Fruit fly (Drosophila melanogaster): Measurements from ENCODE around the gene Cyp12a4.

DNA sequence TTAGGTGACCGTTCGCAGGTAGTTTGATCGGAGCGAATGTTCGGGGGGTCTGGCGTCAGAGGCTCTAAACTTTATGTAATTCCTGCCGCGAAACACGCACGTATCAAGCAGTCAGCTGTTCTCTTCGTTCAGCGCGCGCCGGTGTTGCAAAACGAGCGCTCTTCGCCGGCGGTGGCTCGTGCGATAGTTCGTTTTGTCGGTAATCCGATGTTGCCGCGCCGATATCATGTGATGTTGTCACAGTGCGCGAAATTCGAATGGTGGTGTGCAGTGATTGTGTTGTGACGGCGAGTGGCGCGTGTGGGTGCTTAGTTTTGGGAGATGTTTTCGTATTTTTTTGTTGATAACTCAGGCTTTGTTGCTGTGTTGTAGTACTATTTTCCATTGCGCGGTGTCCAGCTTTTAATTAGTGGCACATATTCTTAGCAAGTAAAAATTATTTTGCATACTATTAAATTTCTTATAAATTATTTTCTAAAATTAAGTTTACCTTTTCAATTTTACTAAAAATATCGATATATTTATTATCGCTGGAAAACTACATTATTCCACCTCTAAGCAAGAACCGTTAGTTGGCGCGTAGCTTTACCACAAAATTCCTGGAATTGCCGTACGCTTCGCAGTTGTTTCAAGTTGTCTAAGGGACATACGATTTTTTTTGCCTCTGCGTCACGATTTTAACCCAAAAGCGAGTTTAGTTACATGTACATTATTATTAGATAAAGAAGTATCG lies 21.9 kb downstream of the Cyp12a4 start, which contains the start of gene nanos:
- TF ChIP-seq pan (optimal IDR thresholded peaks at IDR 0.05) (no peak), EcR (GFP tag; optimal IDR thresholded peaks at IDR 0.05) (no peak), psq (optimal IDR thresholded peaks at IDR 0.05) (no peak), CG8478 (optimal IDR thresholded peaks at IDR 0.05) (no peak)

Measured in whole organism.